Fruit fly (Drosophila melanogaster): Measurements from ENCODE around the gene CG6026.

Gene CG6026

DNA sequence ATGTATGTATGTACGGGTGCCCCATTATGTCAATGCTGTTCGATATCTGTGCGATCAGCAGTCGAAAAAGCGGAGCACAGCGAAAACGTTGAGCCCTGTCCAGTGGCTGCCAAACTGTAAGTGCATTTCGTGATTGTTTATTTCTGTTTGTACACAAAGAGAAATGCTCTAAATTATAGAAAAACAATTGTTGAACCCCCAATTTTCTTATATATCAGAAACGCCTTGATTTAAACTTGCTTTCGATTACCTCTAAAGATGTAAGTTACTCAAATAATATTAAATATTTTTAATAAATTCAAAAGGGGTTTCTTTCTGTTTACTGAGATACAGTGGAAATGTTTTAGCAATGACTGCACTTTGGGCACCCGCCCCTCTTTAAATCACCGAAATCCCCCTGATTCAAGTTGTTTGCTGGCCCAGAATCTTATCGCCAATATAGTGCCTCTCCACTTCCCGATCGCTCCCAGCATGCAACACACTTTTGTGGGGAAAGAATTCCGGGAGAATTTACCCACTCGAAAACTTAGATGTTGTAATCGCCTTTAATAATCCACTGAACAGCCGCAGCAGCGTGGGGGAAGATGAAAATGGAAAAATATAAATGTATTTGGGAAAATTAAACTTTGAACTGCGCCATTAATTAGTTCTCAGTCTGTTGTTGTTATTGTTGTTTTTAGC is 18.5 kb upstream of the CG6026 start (continued):
- TF ChIP-seq PHDP (tag; optimal IDR thresholded peaks at IDR 0.05), result peak; percentile 37
- TF ChIP-seq CG7928 (GFP tag; optimal IDR thresholded peaks at IDR 0.05), result no peak
- no peak; the same call in 1 of the 2 replicates for TF ChIP-seq seq (GFP tag; IDR thresholded peaks at IDR 0.05)
- no peak for TF ChIP-seq CG18011 (GFP tag; optimal IDR thresholded peaks at IDR 0.05)
- no peak for TF ChIP-seq CG11247 (GFP tag; IDR thresholded peaks at IDR 0.05)
- no peak for TF ChIP-seq CG17612 (GFP tag; IDR thresholded peaks at IDR 0.05)
- no peak for TF ChIP-seq shn (GFP tag; optimal IDR thresholded peaks at IDR 0.05)
- no peak for TF ChIP-seq scrt (GFP tag; optimal IDR thresholded peaks at IDR 0.05)
- no peak for TF ChIP-seq CG14965 (GFP tag; optimal IDR thresholded peaks at IDR 0.05; ENCODE audit: borderline replicate concordance)
- no peak for TF ChIP-seq Sry-δ (GFP tag; optimal IDR thresholded peaks at IDR 0.05)
- TF ChIP-seq sna (GFP tag; IDR thresholded peaks at IDR 0.05; ENCODE audit: partially characterized antibody), result no peak
- TF ChIP-seq Drgx (GFP tag; IDR thresholded peaks at IDR 0.05), result peak; percentile 66
- TF ChIP-seq CG30020 (tag; optimal IDR thresholded peaks at IDR 0.05), result no peak
- TF ChIP-seq CG7556 (GFP tag; optimal IDR thresholded peaks at IDR 0.05), result peak; percentile 15
- TF ChIP-seq D19B (GFP tag; optimal IDR thresholded peaks at IDR 0.05), result no peak
- TF ChIP-seq CG17568 (GFP tag; optimal IDR thresholded peaks at IDR 0.05), result no peak
- no peak for TF ChIP-seq Lim3 (GFP tag; IDR thresholded peaks at IDR 0.05)
- peak; percentile 13 for TF ChIP-seq ewg (GFP tag; optimal IDR thresholded peaks at IDR 0.05)
- TF ChIP-seq sr (GFP tag; IDR thresholded peaks at IDR 0.05), result no peak
- peak; percentile 2 for TF ChIP-seq sqz (GFP tag; optimal IDR thresholded peaks at IDR 0.05)
- TF ChIP-seq z (GFP tag; IDR thresholded peaks at IDR 0.05), result 0 out of 3 replicates have a peak, but pooled peaks have one; percentile 30
- peak; percentile 8; the same call in 1 of the 2 replicates for TF ChIP-seq Ada2b (GFP tag; IDR thresholded peaks at IDR 0.05)
- TF ChIP-seq CG15514 (GFP tag; optimal IDR thresholded peaks at IDR 0.05), result no peak
- TF ChIP-seq CG11504 (tag; optimal IDR thresholded peaks at IDR 0.05), result no peak
- no peak for TF ChIP-seq Scr (GFP tag; IDR thresholded peaks at IDR 0.05; ENCODE audit: partially characterized antibody)
- TF ChIP-seq CG13287 (GFP tag; IDR thresholded peaks at IDR 0.05; ENCODE audit: partially characterized antibody), result no peak
- no peak for TF ChIP-seq tio (GFP tag; optimal IDR thresholded peaks at IDR 0.05)
- peak; percentile 44 for TF ChIP-seq Spps (tag; optimal IDR thresholded peaks at IDR 0.05)
- no peak for TF ChIP-seq unc-4 (GFP tag; IDR thresholded peaks at IDR 0.05; ENCODE audit: partially characterized antibody)
- no peak for TF ChIP-seq CG34376 (GFP tag; optimal IDR thresholded peaks at IDR 0.05)
- no peak for TF ChIP-seq CG13894 (tag; optimal IDR thresholded peaks at IDR 0.05)

DNA sequence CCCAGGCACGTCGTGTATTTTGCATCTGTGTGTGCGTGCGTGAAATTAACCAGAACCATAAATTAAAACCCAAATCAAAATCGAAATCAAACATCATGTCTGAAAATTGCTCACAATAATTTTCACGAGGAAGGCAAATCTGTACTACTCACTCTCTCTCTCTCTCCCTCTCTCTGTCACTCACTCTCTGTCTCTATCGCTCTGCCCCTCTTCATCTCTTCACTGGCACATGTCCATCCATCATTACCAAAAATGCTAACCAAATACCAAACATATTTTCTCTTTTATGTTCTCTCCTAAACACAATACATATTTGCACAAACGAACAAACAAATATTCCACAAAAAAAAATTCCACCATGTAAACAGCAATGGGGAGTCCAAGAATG is 17.9 kb upstream of the CG6026 start:
- no peak for TF ChIP-seq wdn (GFP tag; IDR thresholded peaks at IDR 0.05)
- no peak for TF ChIP-seq Hmr (GFP tag; optimal IDR thresholded peaks at IDR 0.05)
- TF ChIP-seq sd (tag; optimal IDR thresholded peaks at IDR 0.05), result peak; percentile 67
- TF ChIP-seq Trl (optimal IDR thresholded peaks at IDR 0.05), result peak in 1 of 2 experiments; percentile 57
- no peak for TF ChIP-seq Trl (GFP tag; optimal IDR thresholded peaks at IDR 0.05)
- no peak for TF ChIP-seq psq (GFP tag; optimal IDR thresholded peaks at IDR 0.05)
- TF ChIP-seq sens (GFP tag), result peak; percentile 60
- no peak for TF ChIP-seq Myb (GFP tag; optimal IDR thresholded peaks at IDR 0.05)
